Worm (Caenorhabditis elegans) whole organism, L3 larva: Measurements from ENCODE around the gene vrk-1.
A peak's percentile ranks its signal among the peaks of the same experiment; 100 is the strongest.

Experiments
- R02D3.7 ChIP-seq: fragments of 150-350 bp; optimal IDR thresholded peaks from 2 replicates; lab custom pipeline; 2014; ENCODE audit warnings: missing biosample characterization, missing genetic modification characterization
- ZK546.5 ChIP-seq: sonication (generic microtip); optimal IDR thresholded peaks from 2 replicates; lab custom pipeline; 2017; ENCODE audit warnings: missing biosample characterization, missing genetic modification characterization
- ceh-16 ChIP-seq: sonication (generic microtip); optimal IDR thresholded peaks from 2 replicates; lab custom pipeline; 2017; ENCODE audit warnings: missing biosample characterization, missing genetic modification characterization
- ceh-82 ChIP-seq: fragments of 150-350 bp; optimal IDR thresholded peaks from 2 replicates; lab custom pipeline; 2014; ENCODE audit warnings: missing biosample characterization, missing genetic modification characterization
- daf-12 ChIP-seq: fragments of 150-350 bp; optimal IDR thresholded peaks from 2 replicates; lab custom pipeline; 2014; ENCODE audit warnings: missing biosample characterization, missing genetic modification reagents, missing genetic modification characterization
- egl-27 ChIP-seq: sonication (generic microtip); optimal IDR thresholded peaks from 4 replicates; lab custom pipeline; 2017; ENCODE audit warnings: missing biosample characterization, missing genetic modification reagents, missing genetic modification characterization
- egl-5 ChIP-seq: fragments of 150-350 bp; optimal IDR thresholded peaks from 2 replicates; lab custom pipeline; 2017; ENCODE audit warnings: missing biosample characterization, missing genetic modification reagents, missing genetic modification characterization, inconsistent platforms
- elt-1 ChIP-seq: fragments of 150-350 bp; optimal IDR thresholded peaks from 2 replicates; lab custom pipeline; 2014; ENCODE audit warnings: missing biosample characterization, missing genetic modification characterization
- eor-1 ChIP-seq, 2 experiments: fragments of 150-350 bp; optimal IDR thresholded peaks; 2 replicates each; lab custom pipeline; 2014 to 2018; ENCODE audit warnings: missing biosample characterization in 2 of 2, missing genetic modification characterization in 2 of 2
- fkh-10 ChIP-seq: sonication (generic microtip); optimal IDR thresholded peaks from 2 replicates; lab custom pipeline; 2017; ENCODE audit warnings: missing biosample characterization, missing genetic modification reagents, missing genetic modification characterization
- fos-1 ChIP-seq: fragments of 150-350 bp; optimal IDR thresholded peaks from 2 replicates; lab custom pipeline; 2014; ENCODE audit warnings: missing biosample characterization, missing genetic modification characterization
- hmg-11 ChIP-seq: sonication (generic microtip); optimal IDR thresholded peaks from 2 replicates; lab custom pipeline; 2016; ENCODE audit warnings: missing genetic modification characterization, missing compliant biosample characterization
- lin-15B ChIP-seq: fragments of 150-350 bp; optimal IDR thresholded peaks from 2 replicates; lab custom pipeline; 2014; ENCODE audit warnings: missing biosample characterization, missing genetic modification characterization
- lin-39 ChIP-seq: fragments of 150-350 bp; optimal IDR thresholded peaks from 2 replicates; lab custom pipeline; 2018; ENCODE audit warnings: missing biosample characterization, missing genetic modification reagents, missing genetic modification characterization
- lsy-12 ChIP-seq: sonication (generic microtip); optimal IDR thresholded peaks from 2 replicates; lab custom pipeline; 2016; ENCODE audit warnings: mild to moderate bottlenecking, missing genetic modification characterization, missing compliant biosample characterization
- mdl-1 ChIP-seq: fragments of 150-350 bp; optimal IDR thresholded peaks from 2 replicates; lab custom pipeline; 2014; ENCODE audit warnings: missing biosample characterization, missing genetic modification characterization
- mml-1 ChIP-seq: fragments of 150-350 bp; sonication (generic microtip); optimal IDR thresholded peaks from 3 replicates; lab custom pipeline; 2014; ENCODE audit warnings: missing biosample characterization, missing genetic modification characterization
- nfya-1 ChIP-seq: sonication (generic microtip); optimal IDR thresholded peaks from 2 replicates; lab custom pipeline; 2017; ENCODE audit warnings: missing genetic modification characterization, mild to moderate bottlenecking, missing compliant biosample characterization, antibody characterized with exemption, moderate library complexity; ENCODE audit not compliant: insufficient read depth
- nhr-11 ChIP-seq: fragments of 150-350 bp; optimal IDR thresholded peaks from 2 replicates; lab custom pipeline; 2014; ENCODE audit warnings: missing biosample characterization, missing genetic modification characterization
- nhr-23 ChIP-seq: fragments of 150-350 bp; optimal IDR thresholded peaks from 2 replicates; lab custom pipeline; 2014; ENCODE audit warnings: missing biosample characterization, missing genetic modification reagents, missing genetic modification characterization
- nhr-25 ChIP-seq: sonication (generic microtip); optimal IDR thresholded peaks from 2 replicates; lab custom pipeline; 2017; ENCODE audit warnings: missing biosample characterization, missing genetic modification characterization
- nhr-28 ChIP-seq: fragments of 150-350 bp; optimal IDR thresholded peaks from 2 replicates; lab custom pipeline; 2014; ENCODE audit warnings: missing biosample characterization, missing genetic modification characterization
- nhr-43 ChIP-seq: sonication (generic microtip); optimal IDR thresholded peaks from 2 replicates; lab custom pipeline; 2016; ENCODE audit warnings: mild to moderate bottlenecking, missing genetic modification characterization, missing compliant biosample characterization; ENCODE audit not compliant: poor library complexity, severe bottlenecking
- nhr-76 ChIP-seq: fragments of 150-350 bp; sonication (generic microtip); optimal IDR thresholded peaks from 5 replicates; lab custom pipeline; 2014; ENCODE audit warnings: missing biosample characterization, missing genetic modification characterization
- nhr-77 ChIP-seq: fragments of 150-350 bp; optimal IDR thresholded peaks from 2 replicates; lab custom pipeline; 2014; ENCODE audit warnings: missing biosample characterization, missing genetic modification characterization
- pha-4 ChIP-seq: fragments of 150-350 bp; optimal IDR thresholded peaks from 2 replicates; lab custom pipeline; 2014; ENCODE audit warnings: missing biosample characterization, missing genetic modification reagents, missing genetic modification characterization
- pqm-1 ChIP-seq: fragments of 150-350 bp; optimal IDR thresholded peaks from 2 replicates; lab custom pipeline; 2017; ENCODE audit warnings: missing biosample characterization, missing genetic modification characterization, inconsistent platforms
- sea-2 ChIP-seq: fragments of 150-350 bp; sonication (generic microtip); optimal IDR thresholded peaks from 4 replicates; lab custom pipeline; 2014; ENCODE audit warnings: missing biosample characterization, missing genetic modification reagents, missing genetic modification characterization
- unc-39 ChIP-seq: sonication (generic microtip); optimal IDR thresholded peaks from 4 replicates; lab custom pipeline; 2017; ENCODE audit warnings: missing biosample characterization, missing genetic modification characterization
- unc-62 ChIP-seq: fragments of 150-350 bp; sonication (generic microtip); optimal IDR thresholded peaks from 4 replicates; lab custom pipeline; 2014; ENCODE audit warnings: missing biosample characterization, missing genetic modification reagents, missing genetic modification characterization
- zag-1 ChIP-seq: fragments of 150-350 bp; optimal IDR thresholded peaks from 2 replicates; lab custom pipeline; 2014; ENCODE audit warnings: missing biosample characterization, missing genetic modification characterization
- ztf-4 ChIP-seq: fragments of 150-350 bp; optimal IDR thresholded peaks from 2 replicates; lab custom pipeline; 2014; ENCODE audit warnings: missing biosample characterization, missing genetic modification characterization

The vrk-1 gene

DNA sequence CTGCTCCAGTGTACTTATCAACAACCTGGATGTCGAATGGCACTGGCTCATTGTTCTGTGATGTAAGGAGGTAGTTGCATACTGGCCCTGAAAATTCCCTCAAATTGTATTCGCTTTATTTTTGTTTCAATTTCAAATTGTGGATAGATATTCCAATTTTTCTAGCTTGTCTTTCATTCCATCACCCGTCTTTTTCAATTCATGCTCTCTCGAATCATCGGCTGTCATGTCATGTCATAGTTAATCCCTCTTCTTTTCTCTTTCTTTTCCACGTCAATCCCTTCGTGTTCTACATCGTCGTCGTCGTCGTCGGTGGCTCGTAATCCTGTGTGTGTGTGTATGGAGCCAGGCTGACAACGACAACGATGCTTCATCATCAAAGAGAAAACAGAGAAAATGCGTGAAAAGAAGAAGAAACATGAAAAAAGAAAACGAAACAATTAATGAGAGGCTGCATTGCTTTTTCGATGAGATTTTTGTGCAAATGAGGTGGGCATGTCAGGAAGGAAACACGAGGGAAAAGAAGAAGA, 33.9 kb downstream of the vrk-1 start:
- TF ChIP-seq zag-1 (tag; lab: Kevin White, UChicago) (no peak), unc-62 (GFP tag; lab: Kevin White, UChicago) (peak; percentile 12), nfya-1 (tag; lab: Kevin White, UChicago) (peak; percentile 14), lin-39 (tag; lab: Kevin White, UChicago) (peak; percentile 39), lin-15B (tag; lab: Kevin White, UChicago) (no peak), egl-5 (tag; lab: Kevin White, UChicago) (peak; percentile 30), nhr-43 (tag; lab: Kevin White, UChicago) (no peak)

ce11 chrII:5956583-5956982, 34.8 kb downstream of the vrk-1 start, which contains the start of gene casy-1:
Gene casy-1, minus strand, starts transcription at chrII:5956683.
- TF ChIP-seq ZK546.5 (tag; lab: Kevin White, UChicago) (no peak), lsy-12 (tag; lab: Kevin White, UChicago) (no peak), nhr-11 (no peak), nhr-77 (no peak), fos-1 (tag; lab: Kevin White, UChicago) (no peak), zag-1 (tag; lab: Kevin White, UChicago) (no peak), R02D3.7 (no peak), nhr-23 (no peak), nhr-25 (tag; lab: Kevin White, UChicago) (no peak), ceh-16 (no peak), elt-1 (tag; lab: Kevin White, UChicago) (no peak), unc-39 (tag; lab: Kevin White, UChicago) (no peak), pqm-1 (tag; lab: Kevin White, UChicago) (no peak), ceh-82 (tag; lab: Kevin White, UChicago) (no peak), egl-27 (no peak)
- TF ChIP-seq, all 47 proteins: peak for 0

- peak; percentile 21 for TF ChIP-seq hmg-11 (tag; lab: Kevin White, UChicago)
- peak; percentile 54 for TF ChIP-seq fkh-10 (GFP tag; lab: Kevin White, UChicago)
- TF ChIP-seq ceh-16: no peak
- no peak for TF ChIP-seq ceh-82 (tag; lab: Kevin White, UChicago)
- TF ChIP-seq nhr-43 (tag; lab: Kevin White, UChicago): no peak
- TF ChIP-seq pha-4: no peak
- TF ChIP-seq lsy-12 (tag; lab: Kevin White, UChicago): no peak
- no peak for TF ChIP-seq ztf-4 (tag; lab: Kevin White, UChicago)
- no peak for TF ChIP-seq nhr-28 (tag; lab: Kevin White, UChicago)
- TF ChIP-seq daf-12: no peak
- TF ChIP-seq nhr-76 (tag; lab: Kevin White, UChicago): no peak
Observed at ce11 chrII:5957803-5958367, 36.1 kb downstream of the vrk-1 start.

DNA sequence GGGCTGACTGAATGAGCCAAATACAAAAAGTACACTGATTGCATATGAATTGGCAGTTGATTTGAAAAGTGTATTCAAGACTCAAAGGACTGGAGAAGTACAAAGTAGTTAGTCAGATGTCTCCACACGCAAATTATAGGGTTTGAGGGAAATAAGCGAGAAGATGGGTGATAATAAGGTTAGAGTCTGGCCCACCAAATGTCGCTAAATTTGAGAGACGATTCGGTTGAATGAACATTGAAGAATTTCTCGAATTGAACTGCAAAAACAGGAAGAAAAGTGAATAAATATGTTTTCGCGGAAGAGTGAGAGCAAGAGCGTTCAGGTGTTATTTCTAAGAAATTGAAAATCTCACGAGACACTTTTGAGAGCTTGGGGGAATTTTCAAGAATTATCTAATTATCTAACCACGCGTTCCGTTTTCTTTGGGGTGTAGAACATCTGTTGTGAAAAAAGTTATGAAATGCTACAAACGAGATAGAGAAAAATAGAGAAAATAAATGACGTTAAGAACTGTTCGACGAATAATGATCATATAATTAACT, 37.9 kb downstream of the vrk-1 start:
- TF ChIP-seq egl-27 (no peak), pha-4 (no peak), lsy-12 (tag; lab: Kevin White, UChicago) (no peak)

DNA sequence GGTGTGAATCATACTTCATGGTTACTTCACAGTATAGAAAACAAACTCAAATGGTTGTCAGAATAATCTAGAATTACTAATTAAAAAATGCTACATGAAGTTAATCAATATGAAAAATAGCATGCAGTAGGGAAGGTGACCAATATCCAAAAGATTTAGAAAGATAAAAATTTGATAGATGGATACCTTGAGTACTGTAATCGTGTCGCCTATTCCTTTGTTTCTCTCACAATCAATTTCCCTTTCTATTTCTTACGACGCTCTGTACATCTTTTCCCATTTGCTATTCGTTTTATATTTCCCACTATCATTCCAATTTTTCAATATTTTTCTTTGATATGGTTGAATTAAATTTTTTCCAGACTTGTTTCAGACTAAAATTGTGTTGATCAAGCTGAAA, 39.5 kb downstream of the vrk-1 start, which contains the start of gene B0034.7:
TSS of gene B0034.7 (plus strand) at position 301 of the 400 bp plus-strand sequence.
- no peak for TF ChIP-seq R02D3.7
- TF ChIP-seq elt-1 (tag; lab: Kevin White, UChicago): no peak
- no peak for TF ChIP-seq nhr-77
- no peak for TF ChIP-seq nhr-11
- TF ChIP-seq daf-12: no peak
- TF ChIP-seq fkh-10 (GFP tag; lab: Kevin White, UChicago): no peak
- no peak for TF ChIP-seq ceh-82 (tag; lab: Kevin White, UChicago)
- TF ChIP-seq nhr-43 (tag; lab: Kevin White, UChicago): no peak
- no peak for TF ChIP-seq eor-1 (tag; optimal IDR thresholded peaks at IDR 0.05; lab: Kevin White, UChicago)
- TF ChIP-seq lsy-12 (tag; lab: Kevin White, UChicago): no peak
- no peak for TF ChIP-seq mml-1 (tag; lab: Kevin White, UChicago)
- no peak for TF ChIP-seq mdl-1 (tag; lab: Kevin White, UChicago)
- TF ChIP-seq unc-39 (tag; lab: Kevin White, UChicago): no peak
- TF ChIP-seq sea-2 (GFP tag; lab: Kevin White, UChicago): no peak
- TF ChIP-seq egl-5 (tag; lab: Kevin White, UChicago): no peak
- no peak for TF ChIP-seq pha-4
- TF ChIP-seq ceh-16: no peak
